Fruit fly (Drosophila melanogaster): Measurements from ENCODE around the gene ChLD3.
A peak's percentile ranks its signal among the peaks of the same experiment; 100 is the strongest.

The ChLD3 gene

DNA sequence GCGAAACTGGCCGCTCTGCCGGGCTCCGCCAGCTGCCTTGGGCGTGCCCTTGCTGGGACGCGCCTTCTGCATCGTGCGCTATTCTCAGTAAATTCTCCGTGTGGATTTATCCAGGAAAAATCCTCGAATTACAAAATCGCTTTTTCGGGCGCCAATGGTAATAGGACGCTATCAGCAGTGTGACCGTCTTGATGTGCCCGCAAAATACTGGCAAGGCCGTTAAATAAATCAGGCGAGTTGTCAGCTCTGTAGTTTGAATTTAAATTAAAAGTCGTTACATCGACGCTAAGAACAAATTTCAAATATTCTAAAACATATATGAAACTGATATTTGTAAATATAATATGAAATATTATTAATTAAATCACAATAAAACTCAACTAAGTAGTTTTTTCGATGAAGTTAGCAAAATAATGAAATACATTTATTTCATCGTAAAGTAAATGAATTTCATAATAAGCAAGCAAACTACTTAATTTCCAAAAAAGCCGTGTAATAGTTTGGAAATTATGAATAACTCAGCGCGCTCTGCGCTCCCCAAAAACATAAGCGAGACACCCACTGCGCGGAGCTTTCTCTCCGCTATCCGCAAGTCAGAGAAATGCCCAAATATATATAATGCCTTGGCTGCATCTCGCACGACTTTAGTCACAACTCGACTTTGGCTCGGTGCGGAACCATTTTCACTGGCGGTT, at the start of gene ChLD3, which contains the start of gene glu:
Gene ChLD3, plus strand, starts transcription at position 645 of the 695 bp plus-strand sequence.
Gene glu, minus strand, starts transcription at position 183 of the 695 bp plus-strand sequence.
- TF ChIP-seq Sin3A (optimal IDR thresholded peaks at IDR 0.05): no peak
- no peak for TF ChIP-seq insv (optimal IDR thresholded peaks at IDR 0.05)
- no peak for TF ChIP-seq ttk (optimal IDR thresholded peaks at IDR 0.05)
- no peak for TF ChIP-seq psq (optimal IDR thresholded peaks at IDR 0.05)

DNA sequence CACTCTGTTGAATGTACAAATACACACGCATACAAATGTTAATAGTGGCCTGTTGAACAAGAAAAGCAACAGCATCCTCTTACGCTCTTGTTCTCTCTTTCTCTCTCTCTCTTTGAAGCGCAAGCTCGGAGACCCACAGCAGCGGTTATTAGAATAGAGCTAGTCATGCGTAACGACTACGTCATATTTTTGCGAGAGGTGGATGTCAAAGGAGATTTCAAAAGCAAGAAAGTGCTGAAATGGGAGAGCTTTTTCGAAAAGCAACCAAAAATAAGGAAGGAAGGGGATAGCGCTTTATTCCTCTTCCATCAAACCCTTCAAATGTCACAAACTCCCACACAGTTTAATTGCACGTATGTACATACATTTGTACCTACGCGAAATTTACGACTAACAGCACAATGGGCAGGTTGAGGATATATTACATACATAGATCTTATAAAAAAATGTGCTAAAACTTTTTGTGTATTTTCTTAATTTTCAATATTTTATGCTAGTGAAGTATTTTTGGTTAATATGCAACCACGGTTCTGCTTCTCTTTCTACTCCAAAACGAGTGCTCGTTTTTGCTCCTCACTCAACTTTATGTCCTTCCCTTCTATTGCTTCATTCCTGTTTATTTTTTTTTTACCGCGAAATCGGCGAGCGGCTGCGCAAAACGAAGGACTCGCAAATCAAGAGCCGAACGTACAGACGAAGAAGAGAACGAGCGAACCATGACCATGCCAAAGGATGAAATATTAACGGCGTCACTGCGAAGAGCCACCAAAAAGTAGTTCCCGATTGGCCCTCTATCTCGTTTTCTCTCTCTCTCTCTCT, 48.6 kb upstream of the ChLD3 start:
- no peak for TF ChIP-seq h (optimal IDR thresholded peaks at IDR 0.05)
- no peak for TF ChIP-seq Myc (optimal IDR thresholded peaks at IDR 0.05)
- TF ChIP-seq psq (optimal IDR thresholded peaks at IDR 0.05): no peak
- no peak for TF ChIP-seq Sin3A (optimal IDR thresholded peaks at IDR 0.05)
- TF ChIP-seq ttk (optimal IDR thresholded peaks at IDR 0.05): no peak
- TF ChIP-seq insv (optimal IDR thresholded peaks at IDR 0.05): no peak

DNA sequence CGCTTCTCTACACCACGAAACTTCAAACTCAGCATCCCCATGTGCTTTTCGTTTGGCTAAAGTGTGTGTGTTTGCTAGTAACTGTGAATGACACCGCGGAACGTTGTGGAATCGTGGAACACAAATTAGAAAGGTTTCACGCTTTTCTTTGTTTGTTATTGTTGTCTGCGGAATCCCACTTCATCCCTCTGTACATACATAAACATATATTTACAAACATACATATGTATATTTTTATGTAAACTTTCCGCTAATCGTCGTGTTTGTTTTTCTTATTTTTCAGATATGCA, 48.1 kb upstream of the ChLD3 start:
- TF ChIP-seq Sin3A (optimal IDR thresholded peaks at IDR 0.05): no peak
- no peak for TF ChIP-seq insv (optimal IDR thresholded peaks at IDR 0.05)
- no peak for TF ChIP-seq ttk (optimal IDR thresholded peaks at IDR 0.05)
- no peak for TF ChIP-seq h (optimal IDR thresholded peaks at IDR 0.05)

DNA sequence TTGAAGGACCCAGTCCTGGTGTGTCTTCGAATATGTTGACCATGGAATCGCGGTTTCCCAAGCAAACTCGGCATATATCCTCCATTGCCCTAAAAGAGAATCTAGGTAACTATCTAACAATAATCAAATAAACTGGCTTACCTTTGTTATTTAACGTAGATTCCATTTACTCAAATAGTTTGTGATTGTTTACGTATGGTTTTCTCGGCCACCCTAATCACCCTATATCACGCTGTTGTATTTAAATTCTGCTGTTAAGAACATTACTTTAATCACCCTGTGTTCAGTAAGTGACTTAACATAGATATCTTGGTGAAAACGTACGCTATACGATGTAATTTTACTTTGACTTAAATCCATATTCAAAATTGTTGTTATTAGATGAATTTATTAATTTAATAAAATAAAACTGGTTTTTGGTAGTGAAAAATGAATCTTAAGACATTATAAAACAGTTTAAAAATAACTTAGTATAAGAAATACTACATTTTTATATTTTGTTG, 35.6 kb upstream of the ChLD3 start:
- TF ChIP-seq psq (optimal IDR thresholded peaks at IDR 0.05) (peak; percentile 46), Sin3A (optimal IDR thresholded peaks at IDR 0.05) (no peak), Myc (optimal IDR thresholded peaks at IDR 0.05) (no peak)

DNA sequence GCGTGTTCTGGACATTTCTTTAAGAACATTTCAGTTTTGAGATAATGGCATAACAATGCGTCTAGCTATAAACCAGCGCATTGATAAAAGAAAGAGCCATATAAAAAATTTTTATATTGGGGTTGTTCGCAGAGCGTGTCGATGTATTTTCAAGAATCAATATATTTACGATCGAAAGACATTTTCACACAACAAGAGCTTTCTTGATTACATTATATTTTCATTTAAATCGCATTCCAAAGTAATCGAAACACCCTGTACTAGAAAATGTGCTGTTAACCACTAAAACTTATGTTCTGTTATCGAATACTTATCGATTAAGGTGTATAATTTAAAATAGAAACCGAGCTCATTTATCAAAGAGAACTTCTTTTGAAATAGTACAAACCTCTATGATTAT, 34.9 kb upstream of the ChLD3 start:
- TF ChIP-seq psq (optimal IDR thresholded peaks at IDR 0.05): peak; percentile 53
- no peak for TF ChIP-seq ttk (optimal IDR thresholded peaks at IDR 0.05)

DNA sequence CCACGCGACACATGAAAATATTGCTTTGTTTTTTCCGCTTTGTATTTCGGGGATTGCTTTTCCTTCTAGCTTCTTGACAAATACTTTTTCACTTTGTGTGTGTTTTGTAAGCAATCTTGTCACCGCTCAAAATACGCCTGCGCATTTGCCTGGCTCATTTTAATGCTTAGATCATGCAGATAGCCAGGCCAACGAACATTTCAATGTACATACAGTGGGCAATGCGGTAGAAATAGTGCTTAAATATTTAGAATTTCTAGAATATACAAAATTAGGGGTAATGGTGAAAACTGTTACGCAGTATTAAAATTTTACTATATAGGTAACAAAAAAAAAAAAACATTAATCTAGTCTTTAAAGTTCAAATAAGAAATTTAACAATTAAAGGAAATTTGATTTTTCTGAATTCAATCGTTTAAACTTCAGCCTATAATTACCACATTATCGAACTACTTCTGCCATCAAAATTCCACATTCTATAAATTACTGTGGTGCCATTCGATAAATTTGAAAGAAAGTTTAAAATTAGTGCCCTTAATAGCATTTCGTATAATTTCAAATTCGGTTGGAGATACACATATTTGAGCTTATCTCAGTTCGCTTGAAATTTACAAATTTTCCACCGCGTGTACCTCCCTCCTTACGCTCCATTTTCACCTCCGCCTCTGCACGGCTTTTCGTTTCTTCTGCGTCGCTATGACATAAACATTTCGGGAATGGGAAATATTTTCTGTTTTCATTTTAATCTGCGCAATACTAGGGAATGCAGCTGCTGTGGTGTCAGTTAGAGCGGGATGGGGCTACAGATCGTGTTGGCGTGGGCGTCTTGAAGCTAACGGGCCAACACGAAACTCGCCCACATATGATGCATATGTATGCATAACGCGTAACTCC, 31.5 kb upstream of the ChLD3 start:
- no peak for TF ChIP-seq h (optimal IDR thresholded peaks at IDR 0.05)
- TF ChIP-seq ttk (optimal IDR thresholded peaks at IDR 0.05): no peak
- TF ChIP-seq Sin3A (optimal IDR thresholded peaks at IDR 0.05): no peak
- TF ChIP-seq insv (optimal IDR thresholded peaks at IDR 0.05): no peak
- no peak for TF ChIP-seq psq (optimal IDR thresholded peaks at IDR 0.05)
- no peak for TF ChIP-seq Myc (optimal IDR thresholded peaks at IDR 0.05)

DNA sequence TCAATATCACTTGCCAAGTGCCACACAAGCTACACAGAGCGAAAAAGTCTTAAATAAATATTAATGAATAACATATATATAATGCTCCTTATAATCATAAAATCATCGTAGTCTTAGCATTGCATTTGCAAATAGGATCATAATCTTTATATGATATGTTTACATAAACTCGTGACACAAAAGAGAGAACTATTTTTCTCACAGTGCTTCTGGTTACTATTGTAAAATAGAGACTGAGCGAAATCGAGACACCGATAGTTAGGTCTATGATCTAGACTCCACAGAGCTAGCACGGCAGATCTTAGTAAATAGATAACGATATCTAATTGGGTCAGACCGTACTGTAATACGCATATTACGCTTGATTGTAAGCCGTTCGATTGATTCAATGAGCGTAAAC, 29.0 kb upstream of the ChLD3 start:
- no peak for TF ChIP-seq ttk (optimal IDR thresholded peaks at IDR 0.05)
- TF ChIP-seq psq (optimal IDR thresholded peaks at IDR 0.05): no peak
- no peak for TF ChIP-seq Sin3A (optimal IDR thresholded peaks at IDR 0.05)
- TF ChIP-seq Myc (optimal IDR thresholded peaks at IDR 0.05): no peak
- no peak for TF ChIP-seq h (optimal IDR thresholded peaks at IDR 0.05)
- TF ChIP-seq insv (optimal IDR thresholded peaks at IDR 0.05): no peak

DNA sequence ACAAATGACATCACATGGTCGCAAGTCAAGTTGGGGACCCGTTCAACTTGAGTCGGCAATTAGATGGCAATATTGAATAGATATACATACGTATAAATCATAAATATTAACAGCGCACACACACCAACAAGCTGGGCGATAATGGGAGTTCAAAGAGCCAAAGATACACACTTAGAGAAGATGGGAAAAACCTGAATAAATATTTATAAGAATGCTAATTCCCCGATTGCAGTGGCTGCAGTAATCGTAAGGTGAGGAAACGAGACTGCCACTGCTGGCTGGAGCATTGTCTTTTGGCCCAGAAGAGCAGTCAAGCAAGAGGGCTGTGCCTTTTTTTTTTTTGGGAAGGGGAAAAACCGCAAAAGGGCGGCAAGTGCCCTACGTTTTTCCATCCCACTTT, 28.4 kb upstream of the ChLD3 start:
- no peak for TF ChIP-seq psq (optimal IDR thresholded peaks at IDR 0.05)
- TF ChIP-seq h (optimal IDR thresholded peaks at IDR 0.05): no peak
- TF ChIP-seq ttk (optimal IDR thresholded peaks at IDR 0.05): no peak
- TF ChIP-seq Sin3A (optimal IDR thresholded peaks at IDR 0.05): no peak
- no peak for TF ChIP-seq insv (optimal IDR thresholded peaks at IDR 0.05)
- TF ChIP-seq Myc (optimal IDR thresholded peaks at IDR 0.05): no peak

DNA sequence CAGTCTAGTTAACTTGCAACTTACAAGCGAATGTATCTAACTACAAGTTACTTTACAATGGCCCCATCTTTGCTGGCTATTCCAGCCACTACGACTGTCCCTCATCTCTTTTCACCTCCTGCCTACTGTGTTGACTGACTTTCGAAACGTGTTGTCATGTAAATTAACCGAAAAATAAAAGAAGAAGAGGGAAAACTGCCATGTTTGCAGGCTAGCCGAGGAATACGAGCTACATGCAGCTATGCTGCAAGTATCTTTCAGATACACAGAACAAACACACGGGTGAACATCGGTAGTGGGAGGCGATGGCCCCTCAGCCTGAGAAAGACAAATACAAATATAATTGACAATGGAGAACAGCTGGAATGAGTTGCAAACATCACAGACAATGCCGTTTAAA, 28.0 kb upstream of the ChLD3 start:
- TF ChIP-seq h (optimal IDR thresholded peaks at IDR 0.05): no peak
- TF ChIP-seq Myc (optimal IDR thresholded peaks at IDR 0.05): no peak
- no peak for TF ChIP-seq Sin3A (optimal IDR thresholded peaks at IDR 0.05)
- no peak for TF ChIP-seq ttk (optimal IDR thresholded peaks at IDR 0.05)
- TF ChIP-seq psq (optimal IDR thresholded peaks at IDR 0.05): no peak
- TF ChIP-seq insv (optimal IDR thresholded peaks at IDR 0.05): no peak

DNA sequence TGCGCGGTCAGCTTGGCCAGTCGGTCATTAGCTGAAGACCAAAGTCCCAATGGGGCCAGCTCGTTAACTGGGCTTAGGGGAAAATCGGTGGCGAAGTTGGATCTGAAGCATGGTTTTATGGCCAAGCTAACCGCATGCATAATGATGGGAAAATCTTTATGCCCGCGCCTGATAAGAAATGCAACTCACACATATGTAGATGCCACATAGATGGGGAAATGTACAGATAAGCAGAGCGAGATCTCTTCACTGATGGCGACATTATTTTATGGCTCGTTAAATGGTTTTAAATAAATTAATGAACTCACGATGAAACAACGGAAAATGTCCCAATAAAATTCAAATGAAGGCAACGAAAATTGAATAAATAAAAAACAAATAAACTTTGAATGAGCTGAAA, 26.8 kb upstream of the ChLD3 start:
- TF ChIP-seq Myc (optimal IDR thresholded peaks at IDR 0.05) (no peak), insv (optimal IDR thresholded peaks at IDR 0.05) (no peak), psq (optimal IDR thresholded peaks at IDR 0.05) (no peak), Sin3A (optimal IDR thresholded peaks at IDR 0.05) (no peak), ttk (optimal IDR thresholded peaks at IDR 0.05) (no peak), h (optimal IDR thresholded peaks at IDR 0.05) (no peak)

DNA sequence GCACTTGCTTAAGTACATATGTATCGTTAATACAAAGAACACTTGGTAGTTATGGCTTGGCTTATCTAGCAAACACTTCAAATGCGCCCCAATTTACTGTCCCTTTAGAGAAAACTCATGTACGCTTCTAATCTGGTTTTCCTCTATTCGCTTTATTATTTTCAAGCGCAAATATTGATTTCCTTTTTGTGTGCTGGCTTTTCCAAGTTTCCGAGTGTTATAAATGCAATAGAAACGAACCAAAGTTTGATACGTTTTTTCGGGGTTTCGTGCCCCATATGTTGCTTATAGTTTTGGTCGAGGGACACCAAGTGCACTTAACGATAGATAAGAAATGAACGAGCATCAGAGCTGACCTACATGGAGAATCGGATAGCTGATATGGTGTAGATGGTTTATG, 24.7 kb upstream of the ChLD3 start:
- TF ChIP-seq Myc (optimal IDR thresholded peaks at IDR 0.05) (no peak), psq (optimal IDR thresholded peaks at IDR 0.05) (no peak), ttk (optimal IDR thresholded peaks at IDR 0.05) (no peak), Sin3A (optimal IDR thresholded peaks at IDR 0.05) (no peak), insv (optimal IDR thresholded peaks at IDR 0.05) (no peak), h (optimal IDR thresholded peaks at IDR 0.05) (no peak)
